Worm (Caenorhabditis elegans): ENCODE results near the gene zip-9.
A peak's percentile ranks its signal among the peaks of the same experiment; 100 is the strongest.

Gene zip-9

ce11 chrV:10954832-10955231 lies 12.6 kb downstream of the zip-9 start, which contains the start of gene F17C11.6:
F17C11.6 (plus strand) TSS chrV:10955121.
- TF ChIP-seq ceh-19 (GFP tag; optimal IDR thresholded peaks at IDR 0.05) (no peak), pros-1 (tag; optimal IDR thresholded peaks at IDR 0.05) (no peak), fkh-10 (GFP tag; optimal IDR thresholded peaks at IDR 0.05) (no peak), ttx-3 (tag; optimal IDR thresholded peaks at IDR 0.05) (no peak), ceh-14 (tag; optimal IDR thresholded peaks at IDR 0.05) (no peak), gmeb-2 (tag; optimal IDR thresholded peaks at IDR 0.05) (no peak), hlh-8 (tag; optimal IDR thresholded peaks at IDR 0.05) (no peak)

DNA sequence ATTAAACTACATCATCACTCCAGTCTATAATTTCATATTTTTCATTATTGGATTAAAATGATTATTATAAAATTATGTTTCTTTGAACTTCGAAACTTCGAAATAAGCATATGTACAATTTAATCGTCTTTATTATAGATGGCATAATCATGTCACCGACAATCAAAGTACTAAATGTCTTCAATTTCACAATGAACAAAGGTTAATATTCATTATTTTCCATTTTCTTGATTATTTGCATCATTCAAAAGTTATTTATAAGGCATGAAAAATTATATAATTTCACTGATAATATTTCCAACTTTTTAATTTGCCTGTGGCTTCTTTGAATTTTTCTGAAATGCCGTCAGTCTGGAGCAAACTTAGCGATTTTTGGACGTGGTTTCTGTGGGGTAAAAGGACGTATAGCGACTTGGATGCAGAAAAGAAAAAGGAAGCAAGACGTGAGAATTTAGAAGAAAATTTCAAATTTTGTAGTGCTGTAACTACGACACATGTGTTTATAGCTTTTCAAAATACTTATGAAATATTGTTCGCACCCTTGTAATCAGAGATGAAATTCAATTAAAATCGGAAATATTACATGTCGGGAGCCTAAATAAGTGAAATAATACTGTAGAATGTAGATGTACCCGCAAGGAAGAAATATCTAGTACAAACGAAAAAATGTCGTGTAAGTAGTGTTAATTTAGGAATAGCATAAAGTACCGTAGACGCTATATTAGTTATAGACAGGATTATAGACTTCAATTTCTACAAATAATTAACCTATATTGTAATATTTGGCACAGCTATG lies 13.6 kb downstream of the zip-9 start, which contains the start of gene F17C11.13:
Gene F17C11.13 (plus strand): TSS at position 243 of the 796 bp plus-strand sequence.
- TF ChIP-seq ceh-30 (tag; optimal IDR thresholded peaks at IDR 0.05) = no peak
- no peak for TF ChIP-seq ceh-22 (tag; optimal IDR thresholded peaks at IDR 0.05)

DNA sequence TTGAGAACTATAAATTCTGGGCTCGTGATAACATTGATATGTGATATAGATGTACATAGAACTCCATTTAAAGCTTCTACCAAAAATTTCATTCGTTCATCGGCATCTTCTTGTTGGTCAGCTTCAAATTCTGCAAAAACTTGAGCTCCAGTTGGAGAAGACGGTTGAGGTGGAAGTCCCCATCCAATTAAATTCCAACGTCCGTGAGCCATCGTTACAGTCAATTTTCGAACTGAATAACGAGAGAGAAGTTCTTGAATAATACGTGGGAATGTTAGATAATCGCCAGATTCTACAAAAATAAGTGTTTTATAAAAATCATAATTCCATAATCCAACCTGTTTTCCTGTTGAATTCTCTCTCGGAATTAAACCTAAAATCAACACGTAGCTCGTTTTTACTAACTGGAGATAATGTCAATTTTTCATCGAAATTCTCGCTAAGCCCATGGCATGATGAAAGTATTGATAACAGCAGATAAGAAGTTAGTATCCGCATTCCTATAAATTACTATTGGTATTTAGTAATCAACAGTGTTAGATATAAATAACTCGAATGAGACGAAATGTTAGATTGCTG lies 16.1 kb downstream of the zip-9 start, which contains the start of gene pigt-1:
Gene pigt-1 (minus strand): TSS at position 500 of the 579 bp plus-strand sequence.
- TF ChIP-seq madf-2 (tag; optimal IDR thresholded peaks at IDR 0.05) = no peak

DNA sequence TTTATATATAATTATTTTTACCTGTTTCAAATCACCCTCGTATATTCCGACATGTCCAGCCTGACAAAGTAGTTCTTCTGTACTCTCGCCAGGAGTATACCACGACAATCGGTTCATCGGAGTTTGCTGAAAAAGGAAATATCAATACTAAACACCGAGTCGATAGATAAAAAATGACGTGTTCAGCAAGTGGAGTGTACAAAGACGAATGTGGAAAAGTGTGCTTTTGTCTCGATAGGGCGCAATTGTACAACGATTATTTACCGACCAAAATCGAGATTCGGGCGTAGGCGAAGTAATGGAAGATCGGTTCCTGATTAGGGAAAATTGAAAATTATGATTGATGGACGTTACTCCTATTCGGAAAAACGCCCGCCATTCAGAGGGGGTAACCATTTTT lies 18.3 kb downstream of the zip-9 start, which contains the start of gene vps-36:
Gene vps-36 (minus strand): TSS at position 126 of the 400 bp plus-strand sequence.
- TF ChIP-seq odd-2 (tag; optimal IDR thresholded peaks at IDR 0.05) (no peak), elt-2 (tag; optimal IDR thresholded peaks at IDR 0.05) (peak; percentile 14)

- no peak for TF ChIP-seq ceh-45 (GFP tag; IDR thresholded peaks at IDR 0.05)
- no peak for TF ChIP-seq ttx-3 (tag; optimal IDR thresholded peaks at IDR 0.05)
- no peak for TF ChIP-seq ceh-30 (tag; optimal IDR thresholded peaks at IDR 0.05)
- TF ChIP-seq rnt-1 (tag; optimal IDR thresholded peaks at IDR 0.05) = peak; percentile 48
- no peak for TF ChIP-seq nhr-11 (tag; optimal IDR thresholded peaks at IDR 0.05)
- TF ChIP-seq hlh-30 (tag; optimal IDR thresholded peaks at IDR 0.05; ENCODE audit: insufficient read depth) = no peak
- TF ChIP-seq hlh-13 (GFP tag; optimal IDR thresholded peaks at IDR 0.05) = no peak
- TF ChIP-seq C08G9.2 (tag; optimal IDR thresholded peaks at IDR 0.05) = peak; percentile 22
- TF ChIP-seq unc-55 (GFP tag; optimal IDR thresholded peaks at IDR 0.05) = peak; percentile 68
- TF ChIP-seq fax-1 (tag; optimal IDR thresholded peaks at IDR 0.05) = peak; percentile 27
- no peak for TF ChIP-seq lin-11 (tag; optimal IDR thresholded peaks at IDR 0.05)
- no peak for TF ChIP-seq hlh-8 (tag; optimal IDR thresholded peaks at IDR 0.05)
- TF ChIP-seq hlh-15 (tag; optimal IDR thresholded peaks at IDR 0.05) = no peak
- peak; percentile 94 for TF ChIP-seq unc-42 (tag; optimal IDR thresholded peaks at IDR 0.05)
- no peak for TF ChIP-seq tbx-7 (tag; optimal IDR thresholded peaks at IDR 0.05)
- TF ChIP-seq pag-3 (tag; optimal IDR thresholded peaks at IDR 0.05; ENCODE audit: borderline replicate concordance) = no peak
- TF ChIP-seq pat-9 (tag; optimal IDR thresholded peaks at IDR 0.05) = no peak
- no peak for TF ChIP-seq K02D7.2 (tag; optimal IDR thresholded peaks at IDR 0.05)
- TF ChIP-seq pha-4 (tag; optimal IDR thresholded peaks at IDR 0.05) = no peak
- TF ChIP-seq ref-2 (tag; optimal IDR thresholded peaks at IDR 0.05) = peak; percentile 25
- peak; percentile 1 for TF ChIP-seq nfya-1 (tag; optimal IDR thresholded peaks at IDR 0.05)
- peak; percentile 75 for TF ChIP-seq ceh-14 (tag; optimal IDR thresholded peaks at IDR 0.05)
- TF ChIP-seq ets-4 (tag; optimal IDR thresholded peaks at IDR 0.05) = no peak
- TF ChIP-seq ama-1 (optimal IDR thresholded peaks at IDR 0.05) = no peak
- TF ChIP-seq mec-3 (tag; optimal IDR thresholded peaks at IDR 0.05; ENCODE audit: borderline replicate concordance) = peak; percentile 49
- no peak for TF ChIP-seq fkh-6 (tag; optimal IDR thresholded peaks at IDR 0.05)
- peak; percentile 93 for TF ChIP-seq ceh-18 (tag; optimal IDR thresholded peaks at IDR 0.05)
- TF ChIP-seq madf-2 (tag; optimal IDR thresholded peaks at IDR 0.05) = no peak
- TF ChIP-seq eyg-1 (tag; optimal IDR thresholded peaks at IDR 0.05) = no peak
- TF ChIP-seq fkh-10 (GFP tag; optimal IDR thresholded peaks at IDR 0.05) = no peak
- peak; percentile 62 for TF ChIP-seq ceh-31 (tag; optimal IDR thresholded peaks at IDR 0.05)
- no peak for TF ChIP-seq dve-1 (tag; optimal IDR thresholded peaks at IDR 0.05)
- TF ChIP-seq ceh-9 (tag; optimal IDR thresholded peaks at IDR 0.05) = no peak
- no peak for TF ChIP-seq elt-2 (tag; optimal IDR thresholded peaks at IDR 0.05)
- TF ChIP-seq hlh-6 (tag; optimal IDR thresholded peaks at IDR 0.05) = no peak
- TF ChIP-seq tbx-2 (tag; optimal IDR thresholded peaks at IDR 0.05) = peak; percentile 48
Measured at ce11 chrV:10961448-10961870, 19.2 kb downstream of the zip-9 start.

All from whole organism, late embryonic.